Worm (Caenorhabditis elegans) whole organism, late embryonic: Measurements from ENCODE around the gene srxa-10.
A peak's percentile ranks its signal among the peaks of the same experiment; 100 is the strongest.

Experiments
- C08G9.2 ChIP-seq: sonication (generic microtip); optimal IDR thresholded peaks from 2 replicates; lab custom pipeline; 2016; ENCODE audit warnings: mild to moderate bottlenecking, missing genetic modification characterization, moderate library complexity, missing compliant biosample characterization
- K02D7.2 ChIP-seq: sonication (generic microtip); optimal IDR thresholded peaks from 2 replicates; lab custom pipeline; 2017; ENCODE audit warnings: mild to moderate bottlenecking, missing genetic modification characterization, missing compliant biosample characterization
- T23F11.4 ChIP-seq: fragments of 200-800 bp; sonication (Bioruptor generic); optimal IDR thresholded peaks from 2 replicates; lab custom pipeline; 2018; ENCODE audit warnings: mild to moderate bottlenecking, missing genetic modification characterization, missing compliant biosample characterization
- Y22D7AL.16 ChIP-seq: sonication (generic microtip); optimal IDR thresholded peaks from 2 replicates; lab custom pipeline; 2016; ENCODE audit warnings: missing genetic modification characterization, missing compliant biosample characterization
- ahr-1 ChIP-seq: sonication (generic microtip); optimal IDR thresholded peaks from 2 replicates; lab custom pipeline; 2016; ENCODE audit warnings: missing genetic modification characterization, missing compliant biosample characterization
- ama-1 ChIP-seq: fragments of 150-350 bp; optimal IDR thresholded peaks from 2 replicates; lab custom pipeline; 2014
- ceh-14 ChIP-seq: sonication (generic microtip); optimal IDR thresholded peaks from 2 replicates; lab custom pipeline; 2016; ENCODE audit warnings: missing genotype, missing genetic modification characterization, missing compliant biosample characterization
- ceh-18 ChIP-seq: sonication (generic microtip); optimal IDR thresholded peaks from 2 replicates; lab custom pipeline; 2016; ENCODE audit warnings: missing genetic modification characterization, missing compliant biosample characterization
- ceh-2 ChIP-seq: sonication (generic microtip); optimal IDR thresholded peaks from 2 replicates; lab custom pipeline; 2016; ENCODE audit warnings: missing genotype, missing genetic modification characterization, missing compliant biosample characterization
- ceh-22 ChIP-seq: sonication (generic microtip); optimal IDR thresholded peaks from 2 replicates; lab custom pipeline; 2017; ENCODE audit warnings: missing biosample characterization, missing genetic modification characterization
- ceh-24 ChIP-seq: sonication (generic microtip); optimal IDR thresholded peaks from 2 replicates; lab custom pipeline; 2016; ENCODE audit warnings: mild to moderate bottlenecking, missing genetic modification characterization, missing compliant biosample characterization
- ceh-30 ChIP-seq: fragments of 150-350 bp; optimal IDR thresholded peaks from 2 replicates; lab custom pipeline; 2014; ENCODE audit warnings: missing biosample characterization, missing genetic modification characterization
- ceh-31 ChIP-seq: sonication (generic microtip); optimal IDR thresholded peaks from 2 replicates; lab custom pipeline; 2016; ENCODE audit warnings: missing genetic modification characterization, missing compliant biosample characterization
- ceh-34 ChIP-seq: sonication (generic microtip); optimal IDR thresholded peaks from 2 replicates; lab custom pipeline; 2016; ENCODE audit warnings: mild to moderate bottlenecking, missing genetic modification characterization, missing compliant biosample characterization
- ceh-45 ChIP-seq: fragments of 200-800 bp; sonication (Bioruptor generic); IDR thresholded peaks from 2 replicates; pipeline ENCODE4 v1.3.6; 2022; ENCODE audit warnings: missing genetic modification reagents, missing genetic modification characterization, missing compliant biosample characterization
- ceh-48 ChIP-seq: sonication (generic microtip); optimal IDR thresholded peaks from 2 replicates; lab custom pipeline; 2016; ENCODE audit warnings: missing genetic modification characterization, inconsistent platforms, missing compliant biosample characterization
- ceh-6 ChIP-seq: fragments of 200-800 bp; sonication (Bioruptor generic); optimal IDR thresholded peaks from 2 replicates; lab custom pipeline; 2018; ENCODE audit warnings: mild to moderate bottlenecking, missing genetic modification characterization, missing compliant biosample characterization
- ceh-9 ChIP-seq: sonication (generic microtip); optimal IDR thresholded peaks from 2 replicates; lab custom pipeline; 2016; ENCODE audit warnings: mild to moderate bottlenecking, missing genetic modification characterization, inconsistent platforms, missing compliant biosample characterization
- che-1 ChIP-seq: sonication (generic microtip); optimal IDR thresholded peaks from 2 replicates; lab custom pipeline; 2016; ENCODE audit warnings: mild to moderate bottlenecking, missing genetic modification characterization, missing compliant biosample characterization
- dmd-4 ChIP-seq: sonication (generic microtip); optimal IDR thresholded peaks from 2 replicates; lab custom pipeline; 2016; ENCODE audit warnings: borderline replicate concordance, missing genetic modification characterization, missing compliant biosample characterization
- elt-2 ChIP-seq: sonication (generic microtip); optimal IDR thresholded peaks from 2 replicates; lab custom pipeline; 2016; ENCODE audit warnings: missing genetic modification reagents, missing genetic modification characterization, missing compliant biosample characterization
- elt-4 ChIP-seq: sonication (generic microtip); optimal IDR thresholded peaks from 2 replicates; lab custom pipeline; 2016; ENCODE audit warnings: missing genetic modification characterization, missing compliant biosample characterization
- ets-4 ChIP-seq: sonication (generic microtip); optimal IDR thresholded peaks from 2 replicates; lab custom pipeline; 2016; ENCODE audit warnings: missing genetic modification characterization, missing compliant biosample characterization
- fax-1 ChIP-seq: sonication (generic microtip); optimal IDR thresholded peaks from 2 replicates; lab custom pipeline; 2016; ENCODE audit warnings: missing genotype, missing genetic modification characterization, missing compliant biosample characterization
- fkh-10 ChIP-seq: fragments of 150-350 bp; optimal IDR thresholded peaks from 2 replicates; lab custom pipeline; 2014; ENCODE audit warnings: missing biosample characterization, missing genetic modification reagents, missing genetic modification characterization
- fkh-6 ChIP-seq: sonication (generic microtip); optimal IDR thresholded peaks from 2 replicates; lab custom pipeline; 2016; ENCODE audit warnings: missing genetic modification characterization, missing compliant biosample characterization
- gmeb-2 ChIP-seq: sonication (generic microtip); optimal IDR thresholded peaks from 2 replicates; lab custom pipeline; 2016; ENCODE audit warnings: missing genetic modification characterization, inconsistent platforms, missing compliant biosample characterization
- hlh-13 ChIP-seq: fragments of 200-800 bp; sonication (Bioruptor generic); optimal IDR thresholded peaks from 2 replicates; lab custom pipeline; 2018; ENCODE audit warnings: mild to moderate bottlenecking, missing genetic modification characterization, missing compliant biosample characterization
- hlh-15 ChIP-seq: sonication (generic microtip); optimal IDR thresholded peaks from 2 replicates; lab custom pipeline; 2016; ENCODE audit warnings: missing genetic modification characterization, missing compliant biosample characterization
- hlh-30 ChIP-seq: sonication (generic microtip); optimal IDR thresholded peaks from 2 replicates; lab custom pipeline; 2017; ENCODE audit warnings: antibody characterized with exemption, missing genetic modification characterization, missing compliant biosample characterization; ENCODE audit not compliant: insufficient read depth
- hlh-8 ChIP-seq: sonication (generic microtip); optimal IDR thresholded peaks from 2 replicates; lab custom pipeline; 2016; ENCODE audit warnings: missing genotype, missing genetic modification characterization, missing compliant biosample characterization
- odd-2 ChIP-seq: sonication (generic microtip); optimal IDR thresholded peaks from 2 replicates; lab custom pipeline; 2017; ENCODE audit warnings: antibody characterized with exemption, mild to moderate bottlenecking, missing genetic modification characterization, missing compliant biosample characterization
- pag-3 ChIP-seq: sonication (generic microtip); optimal IDR thresholded peaks from 2 replicates; lab custom pipeline; 2016; ENCODE audit warnings: missing compliant biosample characterization, missing genetic modification characterization, borderline replicate concordance
- pat-9 ChIP-seq: fragments of 200-800 bp; sonication (Bioruptor generic); optimal IDR thresholded peaks from 2 replicates; lab custom pipeline; 2018; ENCODE audit warnings: mild to moderate bottlenecking, missing genetic modification characterization, moderate library complexity, missing compliant biosample characterization
- pax-1 ChIP-seq: fragments of 150-350 bp; optimal IDR thresholded peaks from 2 replicates; lab custom pipeline; 2014; ENCODE audit warnings: missing biosample characterization, missing genetic modification characterization
- pha-2 ChIP-seq: sonication (generic microtip); optimal IDR thresholded peaks from 2 replicates; lab custom pipeline; 2017; ENCODE audit warnings: mild to moderate bottlenecking, missing genetic modification characterization, missing compliant biosample characterization
- pqm-1 ChIP-seq: sonication (generic microtip); optimal IDR thresholded peaks from 2 replicates; lab custom pipeline; 2016; ENCODE audit warnings: missing genetic modification characterization, missing compliant biosample characterization
- pros-1 ChIP-seq: fragments of 150-350 bp; optimal IDR thresholded peaks from 2 replicates; lab custom pipeline; 2014; ENCODE audit warnings: missing biosample characterization, missing genetic modification reagents, missing genetic modification characterization
- ref-2 ChIP-seq: sonication (generic microtip); optimal IDR thresholded peaks from 2 replicates; lab custom pipeline; 2016; ENCODE audit warnings: missing genetic modification characterization, missing compliant biosample characterization
- sox-4 ChIP-seq: sonication (generic microtip); optimal IDR thresholded peaks from 2 replicates; lab custom pipeline; 2017; ENCODE audit warnings: mild to moderate bottlenecking, missing genetic modification characterization, inconsistent platforms, missing compliant biosample characterization
- syd-9 ChIP-seq: sonication (generic microtip); optimal IDR thresholded peaks from 2 replicates; lab custom pipeline; 2016; ENCODE audit warnings: mild to moderate bottlenecking, missing genetic modification characterization, moderate library complexity, missing compliant biosample characterization
- tbx-2 ChIP-seq: sonication (generic microtip); optimal IDR thresholded peaks from 2 replicates; lab custom pipeline; 2016; ENCODE audit warnings: missing genetic modification characterization, missing compliant biosample characterization
- tbx-7 ChIP-seq: sonication (generic microtip); optimal IDR thresholded peaks from 2 replicates; lab custom pipeline; 2016; ENCODE audit warnings: missing genotype, missing genetic modification characterization, missing compliant biosample characterization
- ttx-3 ChIP-seq: sonication (generic microtip); optimal IDR thresholded peaks from 2 replicates; lab custom pipeline; 2016; ENCODE audit warnings: missing genetic modification reagents, missing genetic modification characterization, missing compliant biosample characterization
- unc-3 ChIP-seq, 2 experiments: fragments of 200-800 bp in 1 of 2; sonication (Bioruptor generic) in 1 of 2; sonication (generic microtip) in 1 of 2; conservative IDR thresholded peaks in 1 of 2; optimal IDR thresholded peaks in 1 of 2; 2 replicates each; pipeline versions ENCODE4 v1.3.6 to Lab custom; 2016 to 2022; ENCODE audit warnings: missing compliant biosample characterization in 2 of 2, missing genetic modification characterization in 2 of 2, missing genetic modification reagents in 1 of 2
- unc-55 ChIP-seq: sonication (generic microtip); optimal IDR thresholded peaks from 2 replicates; lab custom pipeline; 2017; ENCODE audit warnings: missing biosample characterization, missing genetic modification reagents, missing genetic modification characterization
- unc-86 ChIP-seq: sonication (generic microtip); optimal IDR thresholded peaks from 2 replicates; lab custom pipeline; 2016; ENCODE audit warnings: missing genetic modification characterization, missing compliant biosample characterization
- zip-5 ChIP-seq: sonication (generic microtip); optimal IDR thresholded peaks from 2 replicates; lab custom pipeline; 2016; ENCODE audit warnings: missing genetic modification characterization, missing compliant biosample characterization
- ztf-16 ChIP-seq: sonication (generic microtip); optimal IDR thresholded peaks from 2 replicates; lab custom pipeline; 2017; ENCODE audit warnings: missing genetic modification characterization, missing compliant biosample characterization

The srxa-10 gene

DNA sequence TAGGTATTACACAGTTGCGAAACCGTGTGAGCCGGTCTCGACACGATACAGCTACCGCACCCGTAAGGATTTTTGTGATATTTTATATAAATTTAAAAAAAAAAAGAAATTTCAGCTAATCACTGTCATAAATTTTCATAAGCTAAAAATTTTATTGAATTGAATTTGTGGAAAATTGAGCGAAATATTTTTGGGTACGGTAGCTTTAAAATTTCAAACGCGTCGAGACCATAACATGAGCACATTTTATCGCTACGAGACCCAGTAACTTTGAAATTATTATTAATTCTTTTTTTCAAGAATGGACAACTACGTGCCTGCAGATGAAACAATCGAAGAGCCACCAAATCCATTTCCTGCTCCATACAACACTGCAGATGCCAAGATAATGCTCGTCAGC is 16.8 kb upstream of the srxa-10 start, which contains the start of gene ZK632.14:
ZK632.14 (plus strand) TSS at position 301 of the 400 bp plus-strand sequence.
- TF ChIP-seq pag-3 (no peak), pros-1 (tag; lab: Kevin White, UChicago) (no peak), pha-2 (tag; lab: Kevin White, UChicago) (no peak), ttx-3 (tag; lab: Kevin White, UChicago) (no peak), dmd-4 (tag; lab: Kevin White, UChicago) (no peak), ceh-24 (tag; lab: Kevin White, UChicago) (no peak), hlh-13 (GFP tag; lab: Kevin White, UChicago) (no peak), fkh-6 (no peak), ref-2 (tag; lab: Kevin White, UChicago) (no peak), T23F11.4 (no peak), C08G9.2 (tag; lab: Kevin White, UChicago) (no peak), che-1 (tag; lab: Kevin White, UChicago) (no peak)
- TF ChIP-seq, all 69 proteins: peak for 0

DNA sequence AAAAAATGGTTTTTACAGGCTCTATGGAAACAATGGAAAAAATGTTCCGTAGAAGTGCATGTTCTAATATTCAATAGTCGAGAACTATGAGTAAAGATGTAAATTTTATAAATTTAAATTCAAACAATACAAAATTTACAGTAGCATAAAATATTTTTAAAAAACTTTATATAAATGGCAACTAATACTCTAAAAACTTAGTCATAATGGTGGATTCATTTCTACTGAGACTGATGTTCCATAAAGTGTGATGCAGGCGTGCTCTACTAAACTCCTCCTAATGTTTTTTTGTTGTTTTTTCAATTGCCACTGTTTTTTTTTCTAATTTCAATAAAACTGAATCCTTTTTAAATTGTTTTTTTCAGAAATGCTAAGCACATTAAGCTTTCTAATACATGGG is 11.8 kb upstream of the srxa-10 start, which contains the start of gene gtap-2:
gtap-2 (plus strand) TSS at position 366 of the 400 bp plus-strand sequence.
- TF ChIP-seq ceh-2 (tag; lab: Kevin White, UChicago) (peak; percentile 65), ceh-48 (tag; lab: Kevin White, UChicago) (no peak), fkh-6 (no peak), pag-3 (no peak), ama-1 (lab: Kevin White, UChicago) (no peak), ceh-14 (peak; percentile 5), pat-9 (tag; lab: Kevin White, UChicago) (no peak), elt-2 (tag; lab: Kevin White, UChicago) (peak; percentile 45), ceh-9 (tag; lab: Kevin White, UChicago) (no peak), fax-1 (tag; lab: Kevin White, UChicago) (peak; percentile 48), ceh-22 (tag; lab: Kevin White, UChicago) (no peak), unc-55 (GFP tag; lab: Kevin White, UChicago) (no peak), ets-4 (tag; lab: Kevin White, UChicago) (peak; percentile 54), zip-5 (tag; lab: Kevin White, UChicago) (peak; percentile 73), ceh-30 (tag; lab: Kevin White, UChicago) (no peak), pax-1 (tag; lab: Kevin White, UChicago) (no peak), fkh-10 (GFP tag; lab: Kevin White, UChicago) (no peak), tbx-2 (tag; lab: Kevin White, UChicago) (peak; percentile 77), unc-86 (peak; percentile 16), K02D7.2 (no peak), sox-4 (tag; lab: Kevin White, UChicago) (no peak), unc-3 (GFP tag; conservative IDR thresholded peaks at IDR 0.05; lab: Robert Waterston, UW) (no peak), unc-3 (tag; optimal IDR thresholded peaks at IDR 0.05; lab: Kevin White, UChicago) (no peak), hlh-30 (tag; lab: Kevin White, UChicago) (no peak), pros-1 (tag; lab: Kevin White, UChicago) (no peak), Y22D7AL.16 (tag; lab: Kevin White, UChicago) (no peak), dmd-4 (tag; lab: Kevin White, UChicago) (no peak), pqm-1 (no peak), pha-2 (tag; lab: Kevin White, UChicago) (no peak), ceh-34 (no peak), syd-9 (tag; lab: Kevin White, UChicago) (no peak), gmeb-2 (tag; lab: Kevin White, UChicago) (no peak), ceh-6 (GFP tag; lab: Kevin White, UChicago) (no peak), hlh-8 (tag; lab: Kevin White, UChicago) (peak; percentile 70), C08G9.2 (tag; lab: Kevin White, UChicago) (no peak), ceh-45 (GFP tag; lab: Robert Waterston, UW) (no peak), ceh-18 (tag; lab: Kevin White, UChicago) (no peak), ztf-16 (tag; lab: Kevin White, UChicago) (no peak), elt-4 (tag; lab: Kevin White, UChicago) (no peak), ahr-1 (tag; lab: Kevin White, UChicago) (no peak), hlh-15 (tag; lab: Kevin White, UChicago) (no peak), ceh-31 (tag; lab: Kevin White, UChicago) (peak; percentile 68), ceh-24 (tag; lab: Kevin White, UChicago) (no peak), ref-2 (tag; lab: Kevin White, UChicago) (no peak), odd-2 (no peak), T23F11.4 (no peak), tbx-7 (tag; lab: Kevin White, UChicago) (peak; percentile 50), ttx-3 (tag; lab: Kevin White, UChicago) (no peak)
